Fruit fly (Drosophila melanogaster): ENCODE measurements around the gene CG15537.

- peak; percentile 26 for TF ChIP-seq bab1 (GFP tag; optimal IDR thresholded peaks at IDR 0.05)
- no peak for TF ChIP-seq Crg-1 (GFP tag; optimal IDR thresholded peaks at IDR 0.05)
- no peak for TF ChIP-seq CG12768 (GFP tag; optimal IDR thresholded peaks at IDR 0.05)
- TF ChIP-seq cnc (optimal IDR thresholded peaks at IDR 0.05): no peak
- no peak for TF ChIP-seq pad (GFP tag; optimal IDR thresholded peaks at IDR 0.05)
- no peak for TF ChIP-seq toe (GFP tag; optimal IDR thresholded peaks at IDR 0.05)
- TF ChIP-seq Mnt (GFP tag; optimal IDR thresholded peaks at IDR 0.05): no peak
- TF ChIP-seq ovo (GFP tag; optimal IDR thresholded peaks at IDR 0.05): no peak
- no peak for TF ChIP-seq Clk (GFP tag; optimal IDR thresholded peaks at IDR 0.05)
- no peak for TF ChIP-seq CG7045 (GFP tag; optimal IDR thresholded peaks at IDR 0.05)
Observed at dm6 chr3R:30406482-30406881, 36.9 kb downstream of the CG15537 start.

All from whole organism, adult.